Worm (Caenorhabditis elegans) whole organism, young adult: ENCODE data around the gene nep-21.

Experiments
- B0019.2 ChIP-seq: fragments of 200-800 bp; sonication (Bioruptor generic); conservative IDR thresholded peaks from 2 replicates; pipeline ENCODE4 v1.3.6; 2022; ENCODE audit warnings: missing genetic modification reagents, missing genetic modification characterization, missing compliant biosample characterization
- B0261.1 ChIP-seq: sonication (generic microtip); optimal IDR thresholded peaks from 2 replicates; lab custom pipeline; 2016; ENCODE audit warnings: mild to moderate bottlenecking, missing genetic modification characterization, moderate library complexity, missing compliant biosample characterization
- C06A6.2 ChIP-seq: fragments of 200-800 bp; sonication (Bioruptor generic); conservative IDR thresholded peaks from 2 replicates; pipeline ENCODE4 v1.3.6; 2022; ENCODE audit warnings: missing genetic modification characterization, missing compliant biosample characterization
- C17E4.6 ChIP-seq: fragments of 200-800 bp; sonication (Bioruptor generic); IDR thresholded peaks from 2 replicates; pipeline ENCODE4 v1.3.6; 2022; ENCODE audit warnings: missing genetic modification reagents, missing genetic modification characterization, missing compliant biosample characterization
- F23B12.7 ChIP-seq: sonication (generic microtip); optimal IDR thresholded peaks from 2 replicates; lab custom pipeline; 2017; ENCODE audit warnings: missing genetic modification characterization, mild to moderate bottlenecking, missing compliant biosample characterization, antibody characterized with exemption, moderate library complexity; ENCODE audit not compliant: insufficient read depth
- Y53F4B.3 ChIP-seq: fragments of 200-800 bp; sonication (Bioruptor generic); IDR thresholded peaks from 2 replicates; pipeline ENCODE4 v1.3.6; 2022; ENCODE audit warnings: missing genetic modification reagents, missing genetic modification characterization, missing compliant biosample characterization
- Y53G8AR.9 ChIP-seq: fragments of 200-800 bp; sonication (Bioruptor generic); conservative IDR thresholded peaks from 2 replicates; pipeline ENCODE4 v1.3.6; 2022; ENCODE audit warnings: missing genetic modification reagents, missing genetic modification characterization, missing compliant biosample characterization
- Y79H2A.3 ChIP-seq: fragments of 200-800 bp; sonication (Bioruptor generic); conservative IDR thresholded peaks from 2 replicates; pipeline ENCODE4 v1.3.6; 2022; ENCODE audit warnings: missing genetic modification reagents, missing genetic modification characterization, missing compliant biosample characterization
- ZK185.1 ChIP-seq: sonication (generic microtip); optimal IDR thresholded peaks from 2 replicates; lab custom pipeline; 2016; ENCODE audit warnings: mild to moderate bottlenecking, missing genetic modification characterization, missing compliant biosample characterization; ENCODE audit not compliant: poor library complexity, severe bottlenecking
- ceh-27 ChIP-seq: fragments of 200-800 bp; sonication (Bioruptor generic); optimal IDR thresholded peaks from 2 replicates; lab custom pipeline; 2018; ENCODE audit warnings: mild to moderate bottlenecking, missing genetic modification characterization, moderate library complexity, missing compliant biosample characterization
- ceh-40 ChIP-seq: fragments of 200-800 bp; sonication (Bioruptor generic); IDR thresholded peaks from 2 replicates; pipeline ENCODE4 v1.3.6; 2022; ENCODE audit warnings: missing genetic modification characterization, missing compliant biosample characterization
- ceh-79 ChIP-seq: sonication (generic microtip); optimal IDR thresholded peaks from 2 replicates; lab custom pipeline; 2017; ENCODE audit warnings: mild to moderate bottlenecking, missing genetic modification characterization, missing compliant biosample characterization
- die-1 ChIP-seq: sonication (generic microtip); optimal IDR thresholded peaks from 2 replicates; lab custom pipeline; 2016; ENCODE audit warnings: missing genotype, mild to moderate bottlenecking, missing genetic modification characterization, missing compliant biosample characterization
- dpff-1 ChIP-seq: sonication (generic microtip); optimal IDR thresholded peaks from 2 replicates; lab custom pipeline; 2017; ENCODE audit warnings: mild to moderate bottlenecking, missing genetic modification characterization, missing compliant biosample characterization
- egl-44 ChIP-seq: fragments of 200-800 bp; sonication (Bioruptor generic); IDR thresholded peaks from 2 replicates; pipeline ENCODE4 v1.3.6; 2022; ENCODE audit warnings: missing genetic modification reagents, missing genetic modification characterization, missing compliant biosample characterization
- ekl-4 ChIP-seq: fragments of 200-800 bp; sonication (Bioruptor generic); IDR thresholded peaks from 2 replicates; pipeline ENCODE4 v1.3.6; 2022; ENCODE audit warnings: missing genetic modification reagents, missing genetic modification characterization, missing compliant biosample characterization
- ets-4 ChIP-seq: fragments of 200-800 bp; sonication (Bioruptor generic); optimal IDR thresholded peaks from 2 replicates; lab custom pipeline; 2018; ENCODE audit warnings: mild to moderate bottlenecking, missing genetic modification characterization, missing compliant biosample characterization
- gei-17 ChIP-seq: fragments of 200-800 bp; sonication (Bioruptor generic); optimal IDR thresholded peaks from 2 replicates; lab custom pipeline; 2018; ENCODE audit warnings: mild to moderate bottlenecking, missing genetic modification characterization, missing compliant biosample characterization
- hlh-12 ChIP-seq: sonication (generic microtip); optimal IDR thresholded peaks from 2 replicates; lab custom pipeline; 2016; ENCODE audit warnings: missing genetic modification characterization, missing compliant biosample characterization
- hrde-1 ChIP-seq: sonication (generic microtip); optimal IDR thresholded peaks from 2 replicates; lab custom pipeline; 2016; ENCODE audit warnings: missing genetic modification characterization, mild to moderate bottlenecking, missing compliant biosample characterization, moderate library complexity, missing genotype, missing genetic modification reagents, borderline replicate concordance
- lin-26 ChIP-seq: fragments of 200-800 bp; sonication (Bioruptor generic); IDR thresholded peaks from 2 replicates; pipeline ENCODE4 v1.3.6; 2022; ENCODE audit warnings: missing genetic modification reagents, missing genetic modification characterization, missing compliant biosample characterization
- lir-1 ChIP-seq: fragments of 200-800 bp; sonication (Bioruptor generic); conservative IDR thresholded peaks from 2 replicates; pipeline ENCODE4 v1.3.6; 2022; ENCODE audit warnings: missing genetic modification reagents, missing genetic modification characterization, missing compliant biosample characterization
- lsl-1 ChIP-seq: fragments of 200-800 bp; sonication (Bioruptor generic); optimal IDR thresholded peaks from 2 replicates; lab custom pipeline; 2018; ENCODE audit warnings: mild to moderate bottlenecking, missing genetic modification characterization, moderate library complexity, missing compliant biosample characterization
- lsy-27 ChIP-seq: sonication (generic microtip); optimal IDR thresholded peaks from 2 replicates; lab custom pipeline; 2017; ENCODE audit warnings: missing genetic modification characterization, mild to moderate bottlenecking, missing compliant biosample characterization, antibody characterized with exemption, missing genotype, borderline replicate concordance; ENCODE audit not compliant: insufficient read depth
- madf-6 ChIP-seq: fragments of 200-800 bp; sonication (Bioruptor generic); IDR thresholded peaks from 2 replicates; pipeline ENCODE4 v1.3.6; 2022; ENCODE audit warnings: missing genetic modification reagents, missing genetic modification characterization, missing compliant biosample characterization
- madf-8 ChIP-seq: fragments of 200-800 bp; sonication (Bioruptor generic); conservative IDR thresholded peaks from 2 replicates; pipeline ENCODE4 v1.3.6; 2022; ENCODE audit warnings: missing genetic modification reagents, missing genetic modification characterization, missing compliant biosample characterization
- mcd-1 ChIP-seq: fragments of 200-800 bp; sonication (Bioruptor generic); IDR thresholded peaks from 2 replicates; pipeline ENCODE4 v1.3.6; 2022; ENCODE audit warnings: missing genetic modification reagents, missing genetic modification characterization, missing compliant biosample characterization
- nfya-1 ChIP-seq: sonication (generic microtip); optimal IDR thresholded peaks from 2 replicates; lab custom pipeline; 2017; ENCODE audit warnings: antibody characterized with exemption, missing compliant biosample characterization, missing genetic modification characterization, borderline replicate concordance; ENCODE audit not compliant: insufficient read depth
- nfya-2 ChIP-seq: fragments of 200-800 bp; sonication (Bioruptor generic); IDR thresholded peaks from 2 replicates; pipeline ENCODE4 v1.3.6; 2022; ENCODE audit warnings: missing genetic modification reagents, missing genetic modification characterization, missing compliant biosample characterization
- pha-4 ChIP-seq: fragments of 150-350 bp; sonication (generic microtip); optimal IDR thresholded peaks from 2 replicates; lab custom pipeline; 2014; ENCODE audit warnings: missing biosample characterization, missing genetic modification reagents, missing genetic modification characterization
- sptf-2 ChIP-seq: fragments of 200-800 bp; sonication (Bioruptor generic); optimal IDR thresholded peaks from 2 replicates; lab custom pipeline; 2018; ENCODE audit warnings: mild to moderate bottlenecking, missing genetic modification characterization, missing compliant biosample characterization
- tbp1 ChIP-seq: fragments of 200-800 bp; sonication (Bioruptor generic); optimal IDR thresholded peaks from 2 replicates; lab custom pipeline; 2018; ENCODE audit warnings: mild to moderate bottlenecking, missing genetic modification characterization, missing compliant biosample characterization
- tlf-1 ChIP-seq: fragments of 200-800 bp; sonication (Bioruptor generic); optimal IDR thresholded peaks from 2 replicates; lab custom pipeline; 2018; ENCODE audit warnings: mild to moderate bottlenecking, missing genetic modification characterization, missing compliant biosample characterization
- unc-130 ChIP-seq: sonication (generic microtip); optimal IDR thresholded peaks from 2 replicates; lab custom pipeline; 2016; ENCODE audit warnings: missing genetic modification reagents, missing genetic modification characterization, missing compliant biosample characterization
- ztf-22 ChIP-seq: fragments of 200-800 bp; sonication (Bioruptor generic); optimal IDR thresholded peaks from 2 replicates; lab custom pipeline; 2018; ENCODE audit warnings: mild to moderate bottlenecking, missing genetic modification characterization, moderate library complexity, missing compliant biosample characterization
- ztf-28 ChIP-seq: fragments of 200-800 bp; sonication (Bioruptor generic); IDR thresholded peaks from 2 replicates; pipeline ENCODE4 v1.3.6; 2022; ENCODE audit warnings: missing genetic modification reagents, missing genetic modification characterization, missing compliant biosample characterization
- ztf-6 ChIP-seq: fragments of 200-800 bp; sonication (Bioruptor generic); IDR thresholded peaks from 2 replicates; pipeline ENCODE4 v1.3.6; 2022; ENCODE audit warnings: missing genetic modification reagents, missing genetic modification characterization, missing compliant biosample characterization

The nep-21 gene

ce11 chrV:14248025-14248424 is 21.8 kb upstream of the nep-21 start, which contains the start of gene K02E11.4:
K02E11.4 (minus strand) TSS chrV:14248125.
- TF ChIP-seq Y53G8AR.9 (GFP tag; lab: Robert Waterston, UW) (no peak), C06A6.2 (GFP tag; lab: Robert Waterston, UW) (no peak), Y53F4B.3 (no peak), ekl-4 (GFP tag; lab: Robert Waterston, UW) (no peak), ZK185.1 (tag; lab: Kevin White, UChicago) (no peak)

- TF ChIP-seq madf-6 (GFP tag; lab: Robert Waterston, UW) (no peak), lsl-1 (GFP tag; lab: Kevin White, UChicago) (no peak), gei-17 (GFP tag; lab: Kevin White, UChicago) (no peak), ztf-28 (no peak), B0019.2 (GFP tag; lab: Robert Waterston, UW) (no peak), nfya-2 (GFP tag; lab: Robert Waterston, UW) (no peak), mcd-1 (GFP tag; lab: Robert Waterston, UW) (no peak), hrde-1 (tag; lab: Kevin White, UChicago) (no peak), nfya-1 (tag; lab: Kevin White, UChicago) (no peak), ceh-27 (no peak), die-1 (tag; lab: Kevin White, UChicago) (no peak), Y79H2A.3 (no peak), ekl-4 (GFP tag; lab: Robert Waterston, UW) (no peak), unc-130 (GFP tag; lab: Kevin White, UChicago) (no peak), ztf-6 (GFP tag; lab: Robert Waterston, UW) (no peak), F23B12.7 (tag; lab: Kevin White, UChicago) (no peak)
These were observed 20.5 kb upstream of the nep-21 start, which contains the start of gene K02E11.3 for ce11 chrV:14246761-14247160. K02E11.3 (minus strand) TSS chrV:14246861.

ce11 chrV:14243904-14244303 is 17.6 kb upstream of the nep-21 start, which contains the start of gene sre-7:
sre-7 (plus strand) TSS chrV:14244204.
- TF ChIP-seq egl-44 (GFP tag; lab: Robert Waterston, UW) = no peak
- TF ChIP-seq madf-8 (GFP tag; lab: Robert Waterston, UW) = no peak
- no peak for TF ChIP-seq dpff-1 (tag; lab: Kevin White, UChicago)
- no peak for TF ChIP-seq pha-4
- no peak for TF ChIP-seq lsy-27 (tag; lab: Kevin White, UChicago)
- TF ChIP-seq tbp1 (GFP tag; lab: Kevin White, UChicago) = no peak
- no peak for TF ChIP-seq lin-26
- TF ChIP-seq tlf-1 = no peak
- TF ChIP-seq C17E4.6 (GFP tag; lab: Robert Waterston, UW) = no peak
- TF ChIP-seq ceh-79 (tag; lab: Kevin White, UChicago) = no peak
- no peak for TF ChIP-seq ets-4
- TF ChIP-seq ceh-40 = no peak
- TF ChIP-seq hlh-12 (tag; lab: Kevin White, UChicago) = no peak
- no peak for TF ChIP-seq ztf-22 (GFP tag; lab: Kevin White, UChicago)
- no peak for TF ChIP-seq ZK185.1 (tag; lab: Kevin White, UChicago)
- no peak for TF ChIP-seq lir-1
- no peak for TF ChIP-seq sptf-2 (GFP tag; lab: Kevin White, UChicago)
- no peak for TF ChIP-seq Y79H2A.3
- TF ChIP-seq B0261.1 (tag; lab: Kevin White, UChicago) = no peak
